Worm (Caenorhabditis elegans) whole organism, L3 larva: Measurements from ENCODE around the gene appg-2.
A peak's percentile ranks its signal among the peaks of the same experiment; 100 is the strongest.

Experiments used
- R02D3.7 ChIP-seq: fragments of 150-350 bp; optimal IDR thresholded peaks from 2 replicates; lab custom pipeline; 2014; ENCODE audit warnings: missing biosample characterization, missing genetic modification characterization
- ZK546.5 ChIP-seq: sonication (generic microtip); optimal IDR thresholded peaks from 2 replicates; lab custom pipeline; 2017; ENCODE audit warnings: missing biosample characterization, missing genetic modification characterization
- aly-2 ChIP-seq: fragments of 150-350 bp; optimal IDR thresholded peaks from 2 replicates; lab custom pipeline; 2014; ENCODE audit warnings: missing biosample characterization, missing genetic modification characterization
- ama-1 ChIP-seq: fragments of 150-350 bp; optimal IDR thresholded peaks from 2 replicates; lab custom pipeline; 2018
- ceh-16 ChIP-seq: sonication (generic microtip); optimal IDR thresholded peaks from 2 replicates; lab custom pipeline; 2017; ENCODE audit warnings: missing biosample characterization, missing genetic modification characterization
- ceh-82 ChIP-seq: fragments of 150-350 bp; optimal IDR thresholded peaks from 2 replicates; lab custom pipeline; 2014; ENCODE audit warnings: missing biosample characterization, missing genetic modification characterization
- ceh-9 ChIP-seq: sonication (generic microtip); optimal IDR thresholded peaks from 2 replicates; lab custom pipeline; 2018; ENCODE audit warnings: missing biosample characterization, missing genetic modification characterization
- daf-12 ChIP-seq: fragments of 150-350 bp; optimal IDR thresholded peaks from 2 replicates; lab custom pipeline; 2014; ENCODE audit warnings: missing biosample characterization, missing genetic modification reagents, missing genetic modification characterization
- egl-27 ChIP-seq: sonication (generic microtip); optimal IDR thresholded peaks from 4 replicates; lab custom pipeline; 2017; ENCODE audit warnings: missing biosample characterization, missing genetic modification reagents, missing genetic modification characterization
- elt-2 ChIP-seq: sonication (generic microtip); optimal IDR thresholded peaks from 2 replicates; lab custom pipeline; 2016; ENCODE audit warnings: missing genetic modification reagents, mild to moderate bottlenecking, missing genetic modification characterization, missing compliant biosample characterization
- elt-3 ChIP-seq, 3 experiments: fragments of 150-350 bp in 1 of 3; sonication (generic microtip) in 2 of 3; optimal IDR thresholded peaks; 2 replicates in 2 of 3; 4 replicates in 1 of 3; lab custom pipeline; 2014 to 2017; ENCODE audit warnings: missing biosample characterization in 3 of 3, missing genetic modification characterization in 3 of 3
- eor-1 ChIP-seq, 2 experiments: fragments of 150-350 bp; optimal IDR thresholded peaks; 2 replicates each; lab custom pipeline; 2014 to 2018; ENCODE audit warnings: missing biosample characterization in 2 of 2, missing genetic modification characterization in 2 of 2
- fkh-10 ChIP-seq: sonication (generic microtip); optimal IDR thresholded peaks from 2 replicates; lab custom pipeline; 2017; ENCODE audit warnings: missing biosample characterization, missing genetic modification reagents, missing genetic modification characterization
- fos-1 ChIP-seq: fragments of 150-350 bp; optimal IDR thresholded peaks from 2 replicates; lab custom pipeline; 2014; ENCODE audit warnings: missing biosample characterization, missing genetic modification characterization
- lin-15B ChIP-seq: fragments of 150-350 bp; optimal IDR thresholded peaks from 2 replicates; lab custom pipeline; 2014; ENCODE audit warnings: missing biosample characterization, missing genetic modification characterization
- lin-39 ChIP-seq: fragments of 150-350 bp; optimal IDR thresholded peaks from 2 replicates; lab custom pipeline; 2018; ENCODE audit warnings: missing biosample characterization, missing genetic modification reagents, missing genetic modification characterization
- lsy-12 ChIP-seq: sonication (generic microtip); optimal IDR thresholded peaks from 2 replicates; lab custom pipeline; 2016; ENCODE audit warnings: mild to moderate bottlenecking, missing genetic modification characterization, missing compliant biosample characterization
- mdl-1 ChIP-seq: fragments of 150-350 bp; optimal IDR thresholded peaks from 2 replicates; lab custom pipeline; 2014; ENCODE audit warnings: missing biosample characterization, missing genetic modification characterization
- mml-1 ChIP-seq: fragments of 150-350 bp; sonication (generic microtip); optimal IDR thresholded peaks from 3 replicates; lab custom pipeline; 2014; ENCODE audit warnings: missing biosample characterization, missing genetic modification characterization
- nfya-1 ChIP-seq: sonication (generic microtip); optimal IDR thresholded peaks from 2 replicates; lab custom pipeline; 2017; ENCODE audit warnings: missing genetic modification characterization, mild to moderate bottlenecking, missing compliant biosample characterization, antibody characterized with exemption, moderate library complexity; ENCODE audit not compliant: insufficient read depth
- nhr-12 ChIP-seq: fragments of 150-350 bp; optimal IDR thresholded peaks from 2 replicates; lab custom pipeline; 2014; ENCODE audit warnings: missing biosample characterization, missing genetic modification characterization
- nhr-23 ChIP-seq: fragments of 150-350 bp; optimal IDR thresholded peaks from 2 replicates; lab custom pipeline; 2014; ENCODE audit warnings: missing biosample characterization, missing genetic modification reagents, missing genetic modification characterization
- nhr-237 ChIP-seq: fragments of 150-350 bp; optimal IDR thresholded peaks from 2 replicates; lab custom pipeline; 2014; ENCODE audit warnings: missing biosample characterization, missing genetic modification characterization
- nhr-25 ChIP-seq: sonication (generic microtip); optimal IDR thresholded peaks from 2 replicates; lab custom pipeline; 2017; ENCODE audit warnings: missing biosample characterization, missing genetic modification characterization
- nhr-28 ChIP-seq: fragments of 150-350 bp; optimal IDR thresholded peaks from 2 replicates; lab custom pipeline; 2014; ENCODE audit warnings: missing biosample characterization, missing genetic modification characterization
- nhr-43 ChIP-seq: sonication (generic microtip); optimal IDR thresholded peaks from 2 replicates; lab custom pipeline; 2016; ENCODE audit warnings: mild to moderate bottlenecking, missing genetic modification characterization, missing compliant biosample characterization; ENCODE audit not compliant: poor library complexity, severe bottlenecking
- nhr-67 ChIP-seq: fragments of 150-350 bp; optimal IDR thresholded peaks from 2 replicates; lab custom pipeline; 2014; ENCODE audit warnings: missing biosample characterization, missing genetic modification characterization
- nhr-76 ChIP-seq: fragments of 150-350 bp; sonication (generic microtip); optimal IDR thresholded peaks from 5 replicates; lab custom pipeline; 2014; ENCODE audit warnings: missing biosample characterization, missing genetic modification characterization
- nhr-77 ChIP-seq: fragments of 150-350 bp; optimal IDR thresholded peaks from 2 replicates; lab custom pipeline; 2014; ENCODE audit warnings: missing biosample characterization, missing genetic modification characterization
- pha-4 ChIP-seq: fragments of 150-350 bp; optimal IDR thresholded peaks from 2 replicates; lab custom pipeline; 2014; ENCODE audit warnings: missing biosample characterization, missing genetic modification reagents, missing genetic modification characterization
- sea-2 ChIP-seq: fragments of 150-350 bp; sonication (generic microtip); optimal IDR thresholded peaks from 4 replicates; lab custom pipeline; 2014; ENCODE audit warnings: missing biosample characterization, missing genetic modification reagents, missing genetic modification characterization
- skn-1 ChIP-seq: fragments of 150-350 bp; optimal IDR thresholded peaks from 2 replicates; lab custom pipeline; 2014; ENCODE audit warnings: missing biosample characterization, missing genetic modification characterization
- snpc-4 ChIP-seq: fragments of 150-350 bp; optimal IDR thresholded peaks from 2 replicates; lab custom pipeline; 2014; ENCODE audit warnings: missing biosample characterization, missing genetic modification characterization
- tbx-2 ChIP-seq: sonication (generic microtip); optimal IDR thresholded peaks from 2 replicates; lab custom pipeline; 2016; ENCODE audit warnings: mild to moderate bottlenecking, missing genetic modification characterization, missing compliant biosample characterization
- unc-39 ChIP-seq: sonication (generic microtip); optimal IDR thresholded peaks from 4 replicates; lab custom pipeline; 2017; ENCODE audit warnings: missing biosample characterization, missing genetic modification characterization
- unc-62 ChIP-seq: fragments of 150-350 bp; sonication (generic microtip); optimal IDR thresholded peaks from 4 replicates; lab custom pipeline; 2014; ENCODE audit warnings: missing biosample characterization, missing genetic modification reagents, missing genetic modification characterization
- zag-1 ChIP-seq: fragments of 150-350 bp; optimal IDR thresholded peaks from 2 replicates; lab custom pipeline; 2014; ENCODE audit warnings: missing biosample characterization, missing genetic modification characterization

appg-2 gene

DNA sequence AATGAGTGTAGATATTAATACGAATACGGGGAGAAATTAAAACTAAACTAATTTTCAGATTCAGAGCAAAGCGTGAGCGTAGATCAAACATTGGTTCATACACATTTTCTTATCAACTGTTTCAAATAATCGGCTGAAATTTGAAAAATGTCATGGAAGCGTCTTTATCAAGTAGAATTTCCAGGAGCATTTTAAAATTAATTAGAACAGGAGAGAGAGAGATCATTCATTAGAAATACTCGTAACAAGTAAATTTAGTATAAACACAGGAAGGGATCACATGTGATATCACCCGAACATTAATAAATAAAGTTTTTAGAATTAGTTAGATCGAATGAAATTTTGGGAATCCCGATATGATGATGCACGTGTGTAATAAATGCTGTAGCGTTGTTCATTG lies 6.0 kb downstream of the appg-2 start, which contains the start of gene pho-13:
Gene pho-13 (minus strand): TSS at position 101 of the 400 bp plus-strand sequence.
- TF ChIP-seq eor-1 (tag; optimal IDR thresholded peaks at IDR 0.05; lab: Kevin White, UChicago): no peak
- TF ChIP-seq nhr-237 (tag; lab: Kevin White, UChicago): no peak
- TF ChIP-seq nhr-12 (tag; lab: Kevin White, UChicago): no peak
- TF ChIP-seq elt-2: peak; percentile 6
- TF ChIP-seq pha-4: no peak
- TF ChIP-seq nfya-1 (tag; lab: Kevin White, UChicago): no peak
- no peak for TF ChIP-seq nhr-76 (tag; lab: Kevin White, UChicago)
- no peak for TF ChIP-seq nhr-43

DNA sequence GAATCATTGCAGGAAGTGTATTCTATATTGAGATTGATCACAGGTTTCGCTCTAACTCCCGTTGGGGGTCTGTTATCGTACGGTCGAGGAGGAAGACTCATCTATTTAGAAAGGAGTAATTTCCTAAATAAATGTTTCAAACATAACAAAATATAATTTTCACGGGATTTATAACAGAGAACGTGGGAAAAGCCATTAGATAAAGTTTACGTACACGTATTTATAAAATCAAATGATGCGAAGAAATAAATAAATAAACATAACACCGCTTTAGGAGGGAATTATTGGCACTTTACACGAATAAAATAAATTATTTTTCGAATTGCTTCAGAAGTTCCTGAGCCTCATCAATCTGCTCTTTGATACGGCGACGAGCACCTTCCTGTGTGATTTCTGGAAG lies 7.6 kb downstream of the appg-2 start, which contains the start of gene F07H5.10:
Gene F07H5.10 (minus strand): TSS at position 101 of the 400 bp plus-strand sequence.
- TF ChIP-seq fos-1 (tag; lab: Kevin White, UChicago) (no peak), ZK546.5 (tag; lab: Kevin White, UChicago) (no peak), nhr-28 (no peak), tbx-2 (tag; lab: Kevin White, UChicago) (no peak), nfya-1 (tag; lab: Kevin White, UChicago) (no peak), pha-4 (no peak), mml-1 (tag; lab: Kevin White, UChicago) (no peak), nhr-67 (tag; lab: Kevin White, UChicago) (no peak), egl-27 (no peak), skn-1 (tag; lab: Kevin White, UChicago) (no peak), unc-62 (GFP tag; lab: Kevin White, UChicago) (no peak)

DNA sequence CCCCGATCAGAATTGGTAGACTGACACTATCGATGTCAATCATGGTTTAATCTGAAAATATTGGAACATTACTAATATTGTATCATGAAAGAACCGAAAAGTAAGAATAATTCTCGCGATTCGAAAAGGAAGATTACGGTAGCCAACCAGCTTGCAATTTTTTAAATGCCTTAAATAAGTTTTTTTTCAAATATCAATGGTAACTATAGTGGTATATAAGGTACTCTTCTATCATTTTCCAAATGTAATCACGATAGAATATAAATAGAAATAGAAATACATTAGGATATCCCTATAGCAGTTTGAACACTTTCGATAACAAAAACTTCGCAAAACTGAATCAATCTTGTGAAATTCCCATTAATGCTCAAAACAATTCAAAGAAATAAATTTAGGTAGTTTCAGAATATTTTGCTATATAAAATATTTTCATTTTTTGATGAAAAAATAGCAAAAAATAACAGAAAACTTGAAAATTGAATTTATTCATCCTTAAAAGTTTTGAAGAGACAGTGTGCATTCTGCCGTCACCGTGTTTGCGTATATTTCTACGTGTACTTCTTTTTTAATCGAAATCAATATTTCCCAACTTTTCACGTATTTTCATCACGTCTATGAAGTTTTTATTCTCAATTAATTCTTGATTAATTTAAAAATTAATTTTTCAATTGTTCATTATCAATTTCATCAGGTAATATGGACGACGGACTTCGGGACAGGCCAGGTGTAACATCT lies 9.9 kb downstream of the appg-2 start, which contains the start of the genes F46C5.9 and rer-1:
Gene F46C5.9 (minus strand): TSS at position 51 of the 735 bp plus-strand sequence.
Gene rer-1 (plus strand): TSS at position 692 of the 735 bp plus-strand sequence.
- peak; percentile 66 for TF ChIP-seq pha-4
- no peak for TF ChIP-seq snpc-4 (tag; lab: Kevin White, UChicago)
- no peak for TF ChIP-seq nhr-237 (tag; lab: Kevin White, UChicago)
- no peak for TF ChIP-seq lin-39
- peak; percentile 7 for TF ChIP-seq nhr-23
- TF ChIP-seq fos-1 (tag; lab: Kevin White, UChicago): no peak
- TF ChIP-seq daf-12: no peak

DNA sequence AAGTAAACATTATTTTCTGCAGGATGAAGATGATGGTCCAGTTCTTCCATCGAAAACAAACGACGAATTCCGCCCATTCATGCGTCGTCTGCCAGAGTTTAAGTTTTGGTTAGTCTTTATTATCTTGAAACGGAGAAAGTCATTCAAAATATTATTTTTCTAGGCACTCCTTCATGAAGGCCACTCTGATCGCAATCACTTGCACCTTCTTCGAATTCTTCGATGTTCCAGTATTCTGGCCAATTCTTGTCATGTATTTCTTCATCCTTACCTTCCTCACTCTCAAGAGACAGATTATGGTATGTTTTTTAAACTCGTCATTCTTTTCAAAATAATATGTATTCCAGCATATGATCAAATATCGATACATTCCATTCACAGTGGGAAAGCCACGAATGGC lies 10.9 kb downstream of the appg-2 start:
- TF ChIP-seq ceh-9 (tag; lab: Kevin White, UChicago) (no peak), zag-1 (tag; lab: Kevin White, UChicago) (no peak), fkh-10 (no peak), daf-12 (no peak), nhr-25 (tag; lab: Kevin White, UChicago) (peak; percentile 3), lsy-12 (tag; lab: Kevin White, UChicago) (no peak), unc-39 (no peak), sea-2 (GFP tag; lab: Kevin White, UChicago) (no peak), elt-3 (tag; optimal IDR thresholded peaks at IDR 0.05; lab: Kevin White, UChicago) (no peak), ceh-82 (tag; lab: Kevin White, UChicago) (no peak), nfya-1 (tag; lab: Kevin White, UChicago) (no peak), nhr-23 (no peak), skn-1 (tag; lab: Kevin White, UChicago) (no peak), nhr-67 (tag; lab: Kevin White, UChicago) (no peak), nhr-77 (tag; lab: Kevin White, UChicago) (no peak), nhr-43 (peak; percentile 9), egl-27 (no peak), mml-1 (tag; lab: Kevin White, UChicago) (no peak), ZK546.5 (tag; lab: Kevin White, UChicago) (no peak), R02D3.7 (no peak), ceh-16 (tag; lab: Kevin White, UChicago) (no peak), lin-15B (no peak), elt-2 (no peak), fos-1 (tag; lab: Kevin White, UChicago) (no peak), lin-39 (peak; percentile 23), mdl-1 (tag; lab: Kevin White, UChicago) (no peak), ama-1 (lab: Kevin White, UChicago) (peak; percentile 91), aly-2 (tag; lab: Kevin White, UChicago) (no peak)
- TF ChIP-seq, all 47 proteins: peak for 4
